Fruit fly (Drosophila melanogaster): ENCODE measurements around the gene ppk27.
A peak's percentile ranks its signal among the peaks of the same experiment; 100 is the strongest.

Gene ppk27

DNA sequence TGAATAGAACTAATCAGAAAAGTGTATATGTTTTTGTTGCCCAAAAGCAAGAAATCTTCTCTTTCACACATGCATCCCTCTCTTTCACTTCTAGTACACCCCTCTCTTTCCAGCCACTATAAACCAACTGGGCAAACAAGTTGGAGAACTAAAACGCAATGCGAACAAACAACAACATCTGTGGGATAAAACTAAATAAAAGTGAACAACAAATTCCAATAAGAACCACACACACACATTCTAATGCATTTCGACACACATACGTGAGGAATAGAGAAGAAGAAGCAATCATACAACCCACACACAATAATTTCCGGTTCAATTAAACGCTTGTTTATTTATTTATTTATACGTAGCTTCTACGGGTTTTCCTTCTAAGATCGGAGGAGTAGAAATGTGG is 712 bp upstream of the ppk27 start (continued):
- no peak for TF ChIP-seq slp2 (GFP tag; optimal IDR thresholded peaks at IDR 0.05)
- TF ChIP-seq CG6689 (GFP tag; IDR thresholded peaks at IDR 0.05) = no peak
- no peak for TF ChIP-seq CG10431 (GFP tag; optimal IDR thresholded peaks at IDR 0.05)
- TF ChIP-seq Dp (GFP tag; optimal IDR thresholded peaks at IDR 0.05) = no peak
- TF ChIP-seq CG9727 (GFP tag; optimal IDR thresholded peaks at IDR 0.05) = no peak
- no peak for TF ChIP-seq CG2889 (GFP tag; IDR thresholded peaks at IDR 0.05)
- no peak for TF ChIP-seq gsb-n (tag; optimal IDR thresholded peaks at IDR 0.05)
- TF ChIP-seq jumu (GFP tag; optimal IDR thresholded peaks at IDR 0.05) = no peak
- peak; percentile 36 for TF ChIP-seq CG15514 (GFP tag; optimal IDR thresholded peaks at IDR 0.05)
- TF ChIP-seq CG6854 (GFP tag; optimal IDR thresholded peaks at IDR 0.05) = no peak
- TF ChIP-seq Poxn (GFP tag; IDR thresholded peaks at IDR 0.05) = no peak
- TF ChIP-seq ab (GFP tag; optimal IDR thresholded peaks at IDR 0.05) = no peak
- no peak for TF ChIP-seq Doc2 (GFP tag; IDR thresholded peaks at IDR 0.05)
- no peak for TF ChIP-seq stwl (tag; optimal IDR thresholded peaks at IDR 0.05)
- no peak for TF ChIP-seq gcm2 (GFP tag; optimal IDR thresholded peaks at IDR 0.05)
- TF ChIP-seq pum (GFP tag; optimal IDR thresholded peaks at IDR 0.05) = no peak
- TF ChIP-seq CrebB (tag; optimal IDR thresholded peaks at IDR 0.05) = no peak
- no peak for TF ChIP-seq MESR4 (GFP tag; optimal IDR thresholded peaks at IDR 0.05)
- peak; percentile 74 for TF ChIP-seq sens (GFP tag)
- no peak for TF ChIP-seq CG2199 (GFP tag; IDR thresholded peaks at IDR 0.05)
- no peak for TF ChIP-seq peb (GFP tag; IDR thresholded peaks at IDR 0.05)
- peak; percentile 60 for TF ChIP-seq CG17385 (GFP tag; optimal IDR thresholded peaks at IDR 0.05)
- TF ChIP-seq exex (tag; optimal IDR thresholded peaks at IDR 0.05) = no peak
- TF ChIP-seq trem (tag; optimal IDR thresholded peaks at IDR 0.05) = no peak
- no peak for TF ChIP-seq CG17361 (GFP tag; IDR thresholded peaks at IDR 0.05)
- TF ChIP-seq Trl (optimal IDR thresholded peaks at IDR 0.05) = no peak
- no peak for TF ChIP-seq Trl (GFP tag; optimal IDR thresholded peaks at IDR 0.05)
- TF ChIP-seq Jarid2 (GFP tag; optimal IDR thresholded peaks at IDR 0.05) = no peak
- TF ChIP-seq vfl (GFP tag; optimal IDR thresholded peaks at IDR 0.05) = no peak
- TF ChIP-seq CG7928 (GFP tag; optimal IDR thresholded peaks at IDR 0.05) = no peak
- no peak for TF ChIP-seq fru (optimal IDR thresholded peaks at IDR 0.05)
- TF ChIP-seq CG10147 (GFP tag; optimal IDR thresholded peaks at IDR 0.05) = no peak
- TF ChIP-seq NC2β (GFP tag; optimal IDR thresholded peaks at IDR 0.05) = no peak
- no peak for TF ChIP-seq CG10321 (GFP tag; IDR thresholded peaks at IDR 0.05)
- TF ChIP-seq dysf (GFP tag; IDR thresholded peaks at IDR 0.05) = no peak
- TF ChIP-seq Atf6 (GFP tag; IDR thresholded peaks at IDR 0.05) = no peak
- peak; percentile 8 for TF ChIP-seq CG14710 (tag; optimal IDR thresholded peaks at IDR 0.05)
- no peak for TF ChIP-seq Oli (tag; optimal IDR thresholded peaks at IDR 0.05)
- peak; percentile 30 for TF ChIP-seq CG3281 (GFP tag; optimal IDR thresholded peaks at IDR 0.05)
- no peak for TF ChIP-seq trh (GFP tag; optimal IDR thresholded peaks at IDR 0.05)
- no peak for TF ChIP-seq CG9817 (tag; optimal IDR thresholded peaks at IDR 0.05)
- no peak for TF ChIP-seq HmgD (GFP tag; optimal IDR thresholded peaks at IDR 0.05)
- TF ChIP-seq lmd (GFP tag; IDR thresholded peaks at IDR 0.05) = no peak
- no peak for TF ChIP-seq gfzf (GFP tag; optimal IDR thresholded peaks at IDR 0.05)
- TF ChIP-seq Hr3 (GFP tag; optimal IDR thresholded peaks at IDR 0.05) = no peak
- no peak for TF ChIP-seq CG7556 (GFP tag; optimal IDR thresholded peaks at IDR 0.05)
- TF ChIP-seq bcd (GFP tag; optimal IDR thresholded peaks at IDR 0.05) = no peak
- TF ChIP-seq Dip3 (GFP tag; optimal IDR thresholded peaks at IDR 0.05) = no peak
- TF ChIP-seq CG4617 (GFP tag; optimal IDR thresholded peaks at IDR 0.05; ENCODE audit: borderline replicate concordance) = no peak
- no peak for TF ChIP-seq ssp (GFP tag; IDR thresholded peaks at IDR 0.05)
- TF ChIP-seq unc-4 (GFP tag; IDR thresholded peaks at IDR 0.05; ENCODE audit: partially characterized antibody) = no peak
- peak; percentile 51 for TF ChIP-seq CG15601 (tag; optimal IDR thresholded peaks at IDR 0.05)
- no peak for TF ChIP-seq otp (GFP tag; IDR thresholded peaks at IDR 0.05)
- no peak for TF ChIP-seq CG6654 (GFP tag; optimal IDR thresholded peaks at IDR 0.05)
